Fruit fly (Drosophila melanogaster): ENCODE data around the gene CG43336.

The CG43336 gene

DNA sequence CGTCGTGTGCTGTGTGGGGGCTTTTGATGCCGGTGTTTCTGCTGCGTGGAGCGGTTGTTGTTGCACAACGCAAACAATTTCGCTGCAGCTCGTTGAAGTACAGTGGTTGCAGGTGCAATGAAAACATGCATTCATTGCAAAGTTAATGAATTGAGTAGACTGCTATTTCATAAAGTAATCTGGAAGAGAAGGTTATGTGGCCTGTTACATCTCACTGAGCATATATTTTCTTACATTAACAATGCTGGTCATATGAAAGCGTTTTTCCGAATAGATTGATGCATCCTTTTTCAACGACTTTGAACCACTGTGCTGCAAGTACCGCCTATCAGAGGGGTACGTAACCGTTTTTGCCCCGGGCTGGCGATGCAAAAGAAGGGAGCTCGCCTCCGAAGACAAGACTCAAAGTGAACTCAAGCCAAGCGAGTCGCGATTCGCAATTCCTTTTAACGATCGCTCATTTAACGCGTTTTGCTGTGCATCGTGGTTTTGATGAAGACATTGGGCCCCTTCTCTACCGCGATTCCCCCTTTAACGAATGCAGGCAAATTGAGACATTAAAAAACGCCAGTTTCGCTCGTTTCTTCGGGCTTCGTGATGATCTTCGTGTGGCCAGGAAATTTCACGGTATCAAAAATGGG, 14.9 kb downstream of the CG43336 start (continued):
- TF ChIP-seq CG17361 (GFP tag; IDR thresholded peaks at IDR 0.05) (peak; percentile 45; the same call in 1 of the 3 replicates), tx (GFP tag; optimal IDR thresholded peaks at IDR 0.05) (no peak), tio (GFP tag; optimal IDR thresholded peaks at IDR 0.05) (no peak), lmd (GFP tag; IDR thresholded peaks at IDR 0.05) (no peak), CG9932 (GFP tag; IDR thresholded peaks at IDR 0.05) (no peak), CG17359 (tag; optimal IDR thresholded peaks at IDR 0.05) (peak; percentile 46)

dm6 chr3R:15652632-15653248, 15.8 kb downstream of the CG43336 start:
- TF ChIP-seq CG13296 (GFP tag; optimal IDR thresholded peaks at IDR 0.05) (no peak), H15 (GFP tag; IDR thresholded peaks at IDR 0.05) (0 out of 3 replicates have a peak, but pooled peaks have one; percentile 12), CG6854 (GFP tag; optimal IDR thresholded peaks at IDR 0.05) (no peak), CG4820 (GFP tag; optimal IDR thresholded peaks at IDR 0.05) (peak; percentile 30), nmo (GFP tag; optimal IDR thresholded peaks at IDR 0.05) (peak; percentile 76), chinmo (GFP tag; IDR thresholded peaks at IDR 0.05; ENCODE audit: partially characterized antibody) (no peak), CG10959 (GFP tag; IDR thresholded peaks at IDR 0.05) (peak; percentile 70), CG2712 (tag; optimal IDR thresholded peaks at IDR 0.05) (peak; percentile 84), Sry-β (GFP tag; optimal IDR thresholded peaks at IDR 0.05) (peak; percentile 5), Nf-YB (GFP tag; optimal IDR thresholded peaks at IDR 0.05) (peak; percentile 1), CG31441 (GFP tag; IDR thresholded peaks at IDR 0.05) (peak; percentile 71), gem (tag; optimal IDR thresholded peaks at IDR 0.05) (peak; percentile 79), tap (tag; optimal IDR thresholded peaks at IDR 0.05) (peak; percentile 21), Stat92E (GFP tag; optimal IDR thresholded peaks at IDR 0.05) (no peak), Elba2 (GFP tag; optimal IDR thresholded peaks at IDR 0.05) (no peak), D19A (tag; optimal IDR thresholded peaks at IDR 0.05) (peak; percentile 73), lmd (GFP tag; IDR thresholded peaks at IDR 0.05) (peak; percentile 14; the same call in 1 of the 2 replicates), CG8388 (GFP tag; optimal IDR thresholded peaks at IDR 0.05) (peak; percentile 54), en (GFP tag; optimal IDR thresholded peaks at IDR 0.05) (no peak), CG17361 (GFP tag; IDR thresholded peaks at IDR 0.05) (peak; percentile 51; the same call in 1 of the 3 replicates), CG1832 (GFP tag; optimal IDR thresholded peaks at IDR 0.05) (peak; percentile 54), eyg (GFP tag; optimal IDR thresholded peaks at IDR 0.05) (no peak), CG5245 (GFP tag; optimal IDR thresholded peaks at IDR 0.05) (peak; percentile 20), ewg (GFP tag; optimal IDR thresholded peaks at IDR 0.05) (no peak), tin (GFP tag; optimal IDR thresholded peaks at IDR 0.05) (peak; percentile 20), CG13424 (tag; optimal IDR thresholded peaks at IDR 0.05) (peak; percentile 30), fd102C (GFP tag; optimal IDR thresholded peaks at IDR 0.05) (peak; percentile 41), CG8924 (tag; optimal IDR thresholded peaks at IDR 0.05) (peak; percentile 69), PHDP (tag; optimal IDR thresholded peaks at IDR 0.05) (peak; percentile 10), CoRest (tag; optimal IDR thresholded peaks at IDR 0.05) (peak; percentile 57), hkb (optimal IDR thresholded peaks at IDR 0.05) (no peak), hkb (GFP tag; IDR thresholded peaks at IDR 0.05) (peak; percentile 35; the same call in 1 of the 2 replicates), CG15696 (tag; optimal IDR thresholded peaks at IDR 0.05) (peak; percentile 88), BEAF-32 (GFP tag; optimal IDR thresholded peaks at IDR 0.05) (no peak), CG12155 (GFP tag; optimal IDR thresholded peaks at IDR 0.05) (no peak), ranshi (GFP tag; IDR thresholded peaks at IDR 0.05) (0 out of 2 replicates have a peak, but pooled peaks have one; percentile 6), CG10462 (GFP tag; optimal IDR thresholded peaks at IDR 0.05) (no peak), Ets65A (GFP tag) (no peak), CG10979 (tag; optimal IDR thresholded peaks at IDR 0.05) (peak; percentile 85), CG7271 (tag; optimal IDR thresholded peaks at IDR 0.05) (peak; percentile 38), Gug (GFP tag; IDR thresholded peaks at IDR 0.05) (peak; percentile 8; the same call in 1 of the 4 replicates), lab (GFP tag; optimal IDR thresholded peaks at IDR 0.05) (peak; percentile 12)
